Worm (Caenorhabditis elegans) whole organism, early embryonic: ENCODE results near the gene vab-23.

ENCODE experiments used
- aly-1 ChIP-seq: sonication (generic microtip); optimal IDR thresholded peaks from 2 replicates; lab custom pipeline; 2016; ENCODE audit warnings: missing genetic modification characterization, missing compliant biosample characterization
- ama-1 ChIP-seq: fragments of 150-350 bp; optimal IDR thresholded peaks from 2 replicates; lab custom pipeline; 2014
- ceh-13 ChIP-seq: fragments of 200-800 bp; sonication (Bioruptor generic); optimal IDR thresholded peaks from 2 replicates; lab custom pipeline; 2018; ENCODE audit warnings: mild to moderate bottlenecking, missing genetic modification characterization, missing compliant biosample characterization
- ceh-36 ChIP-seq: sonication (generic microtip); optimal IDR thresholded peaks from 2 replicates; lab custom pipeline; 2016; ENCODE audit warnings: missing genetic modification characterization, inconsistent platforms, missing compliant biosample characterization
- ets-7 ChIP-seq: sonication (generic microtip); optimal IDR thresholded peaks from 2 replicates; lab custom pipeline; 2016; ENCODE audit warnings: missing genotype, missing genetic modification characterization, missing compliant biosample characterization
- flt-1 ChIP-seq: fragments of 200-800 bp; sonication (Bioruptor generic); IDR thresholded peaks from 2 replicates; pipeline ENCODE4 v1.3.6; 2022; ENCODE audit warnings: missing genetic modification characterization, missing compliant biosample characterization
- hmbx-1 ChIP-seq: sonication (generic microtip); optimal IDR thresholded peaks from 2 replicates; lab custom pipeline; 2016; ENCODE audit warnings: mild to moderate bottlenecking, missing genetic modification characterization, missing compliant biosample characterization
- hnd-1 ChIP-seq: sonication (generic microtip); optimal IDR thresholded peaks from 2 replicates; lab custom pipeline; 2016; ENCODE audit warnings: missing genetic modification characterization, missing compliant biosample characterization
- pes-1 ChIP-seq: fragments of 200-800 bp; sonication (Bioruptor generic); IDR thresholded peaks from 2 replicates; pipeline ENCODE4 v1.3.6; 2022; ENCODE audit warnings: missing genetic modification reagents, missing genetic modification characterization, missing compliant biosample characterization
- scrt-1 ChIP-seq: fragments of 200-800 bp; sonication (Bioruptor generic); IDR thresholded peaks from 2 replicates; pipeline ENCODE4 v1.3.6; 2022; ENCODE audit warnings: missing genetic modification characterization, missing compliant biosample characterization
- sea-1 ChIP-seq: fragments of 200-800 bp; sonication (Bioruptor generic); conservative IDR thresholded peaks from 2 replicates; pipeline ENCODE4 v1.3.6; 2022; ENCODE audit warnings: missing genetic modification characterization, missing compliant biosample characterization
- tra-4 ChIP-seq: sonication (generic microtip); optimal IDR thresholded peaks from 2 replicates; lab custom pipeline; 2017; ENCODE audit warnings: missing genetic modification characterization, missing compliant biosample characterization

- TF ChIP-seq hmbx-1, result no peak
- TF ChIP-seq ceh-36 (tag; lab: Kevin White, UChicago), result no peak
- TF ChIP-seq ama-1 (lab: Kevin White, UChicago), result no peak
- TF ChIP-seq hnd-1 (tag; lab: Kevin White, UChicago), result no peak
- TF ChIP-seq scrt-1 (GFP tag; lab: Robert Waterston, UW), result no peak
- no peak for TF ChIP-seq ceh-13 (GFP tag; lab: Kevin White, UChicago)
- no peak for TF ChIP-seq tra-4 (tag; lab: Kevin White, UChicago)
- TF ChIP-seq ets-7 (tag; lab: Kevin White, UChicago), result no peak
- TF ChIP-seq pes-1 (GFP tag; lab: Robert Waterston, UW), result no peak
- TF ChIP-seq flt-1 (GFP tag; lab: Robert Waterston, UW), result no peak
- no peak for TF ChIP-seq aly-1 (tag; lab: Kevin White, UChicago)
- TF ChIP-seq sea-1 (GFP tag; lab: Robert Waterston, UW), result no peak
These were observed 15.0 kb upstream of the vab-23 start, which contains the start of the genes vps-15 and hmg-12 for ce11 chrII:11915770-11916554.
